Worm (Caenorhabditis elegans) whole organism, L2 larva: ENCODE data around the gene str-181.

Source experiments
- C34F6.9 ChIP-seq: fragments of 150-350 bp; optimal IDR thresholded peaks from 2 replicates; lab custom pipeline; 2014; ENCODE audit warnings: missing biosample characterization, missing genetic modification characterization
- F13H6.1 ChIP-seq: sonication (generic microtip); optimal IDR thresholded peaks from 2 replicates; lab custom pipeline; 2016; ENCODE audit warnings: missing genetic modification characterization, missing compliant biosample characterization
- R02D3.7 ChIP-seq: fragments of 150-350 bp; optimal IDR thresholded peaks from 2 replicates; lab custom pipeline; 2014; ENCODE audit warnings: missing biosample characterization, missing genetic modification characterization
- Y55F3AM.14 ChIP-seq: fragments of 200-800 bp; sonication (Bioruptor generic); optimal IDR thresholded peaks from 2 replicates; lab custom pipeline; 2018; ENCODE audit warnings: mild to moderate bottlenecking, missing genetic modification characterization, missing compliant biosample characterization
- ZK546.5 ChIP-seq: sonication (generic microtip); optimal IDR thresholded peaks from 2 replicates; lab custom pipeline; 2017; ENCODE audit warnings: missing biosample characterization, missing genetic modification characterization
- aly-2 ChIP-seq: fragments of 150-350 bp; optimal IDR thresholded peaks from 2 replicates; lab custom pipeline; 2014; ENCODE audit warnings: missing biosample characterization, missing genetic modification characterization
- ama-1 ChIP-seq: fragments of 150-350 bp; optimal IDR thresholded peaks from 2 replicates; lab custom pipeline; 2018; ENCODE audit warnings: inconsistent platforms
- blmp-1 ChIP-seq: sonication (generic microtip); optimal IDR thresholded peaks from 2 replicates; lab custom pipeline; 2017; ENCODE audit warnings: missing genetic modification characterization, mild to moderate bottlenecking, missing compliant biosample characterization, antibody characterized with exemption, moderate library complexity; ENCODE audit not compliant: insufficient read depth
- ceh-16 ChIP-seq: fragments of 150-350 bp; optimal IDR thresholded peaks from 2 replicates; lab custom pipeline; 2014; ENCODE audit warnings: missing biosample characterization, missing genetic modification characterization
- ceh-82 ChIP-seq: fragments of 150-350 bp; optimal IDR thresholded peaks from 2 replicates; lab custom pipeline; 2014; ENCODE audit warnings: missing biosample characterization, missing genetic modification characterization
- dmd-4 ChIP-seq: sonication (generic microtip); optimal IDR thresholded peaks from 2 replicates; lab custom pipeline; 2017; ENCODE audit warnings: missing biosample characterization, missing genetic modification characterization
- egl-27 ChIP-seq: sonication (generic microtip); optimal IDR thresholded peaks from 3 replicates; lab custom pipeline; 2017; ENCODE audit warnings: missing biosample characterization, missing genetic modification reagents, missing genetic modification characterization
- elt-3 ChIP-seq: sonication (generic microtip); optimal IDR thresholded peaks from 2 replicates; lab custom pipeline; 2017; ENCODE audit warnings: missing biosample characterization, missing genetic modification characterization
- gmeb-1 ChIP-seq: fragments of 150-350 bp; optimal IDR thresholded peaks from 2 replicates; lab custom pipeline; 2014; ENCODE audit warnings: missing biosample characterization, missing genetic modification characterization
- lin-11 ChIP-seq: fragments of 150-350 bp; sonication (generic microtip); optimal IDR thresholded peaks from 2 replicates; lab custom pipeline; 2014; ENCODE audit warnings: missing biosample characterization, missing genetic modification characterization, inconsistent platforms, mixed read lengths
- lin-13 ChIP-seq: fragments of 150-350 bp; optimal IDR thresholded peaks from 2 replicates; lab custom pipeline; 2014; ENCODE audit warnings: missing biosample characterization, missing genetic modification reagents, missing genetic modification characterization
- lin-39 ChIP-seq: fragments of 150-350 bp; optimal IDR thresholded peaks from 2 replicates; lab custom pipeline; 2014; ENCODE audit warnings: missing biosample characterization, missing genetic modification reagents, missing genetic modification characterization
- lsy-2 ChIP-seq, 2 experiments: fragments of 150-350 bp in 1 of 2; sonication (generic microtip) in 1 of 2; optimal IDR thresholded peaks; 2 replicates each; lab custom pipeline; 2014 to 2017; ENCODE audit warnings: missing biosample characterization in 2 of 2, missing genetic modification characterization in 2 of 2
- mab-5 ChIP-seq: fragments of 150-350 bp; optimal IDR thresholded peaks from 2 replicates; lab custom pipeline; 2014; ENCODE audit warnings: missing biosample characterization, missing genetic modification characterization
- mbf-1 ChIP-seq: sonication (generic microtip); optimal IDR thresholded peaks from 2 replicates; lab custom pipeline; 2017; ENCODE audit warnings: missing biosample characterization, missing genetic modification characterization
- mdl-1 ChIP-seq, 2 experiments: fragments of 150-350 bp in 1 of 2; sonication (generic microtip) in 1 of 2; optimal IDR thresholded peaks; 2 replicates each; lab custom pipeline; 2017; ENCODE audit warnings: missing biosample characterization in 2 of 2, missing genetic modification characterization in 2 of 2
- nhr-11 ChIP-seq: fragments of 150-350 bp; optimal IDR thresholded peaks from 2 replicates; lab custom pipeline; 2014; ENCODE audit warnings: missing biosample characterization, missing genetic modification characterization
- nhr-12 ChIP-seq: fragments of 150-350 bp; optimal IDR thresholded peaks from 2 replicates; lab custom pipeline; 2014; ENCODE audit warnings: missing biosample characterization, missing genetic modification characterization
- nhr-21 ChIP-seq: fragments of 150-350 bp; optimal IDR thresholded peaks from 2 replicates; lab custom pipeline; 2014; ENCODE audit warnings: missing biosample characterization, missing genetic modification characterization
- nhr-23 ChIP-seq: fragments of 150-350 bp; optimal IDR thresholded peaks from 2 replicates; lab custom pipeline; 2014; ENCODE audit warnings: missing biosample characterization, missing genetic modification reagents, missing genetic modification characterization
- nhr-237 ChIP-seq: fragments of 150-350 bp; optimal IDR thresholded peaks from 2 replicates; lab custom pipeline; 2014; ENCODE audit warnings: missing biosample characterization, missing genetic modification characterization
- nhr-25 ChIP-seq: fragments of 150-350 bp; sonication (generic microtip); optimal IDR thresholded peaks from 3 replicates; lab custom pipeline; 2014; ENCODE audit warnings: missing biosample characterization, missing genetic modification characterization
- nhr-6 ChIP-seq: fragments of 150-350 bp; optimal IDR thresholded peaks from 2 replicates; lab custom pipeline; 2014; ENCODE audit warnings: missing biosample characterization, missing genetic modification characterization
- sem-4 ChIP-seq: fragments of 150-350 bp; optimal IDR thresholded peaks from 2 replicates; lab custom pipeline; 2014; ENCODE audit warnings: missing biosample characterization, missing genetic modification reagents, missing genetic modification characterization
- skn-1 ChIP-seq: sonication (generic microtip); optimal IDR thresholded peaks from 2 replicates; lab custom pipeline; 2017; ENCODE audit warnings: missing biosample characterization, missing genetic modification characterization
- sma-3 ChIP-seq: sonication (generic microtip); optimal IDR thresholded peaks from 2 replicates; lab custom pipeline; 2016; ENCODE audit warnings: missing genetic modification reagents, missing genetic modification characterization, missing compliant biosample characterization
- unc-39 ChIP-seq: fragments of 150-350 bp; optimal IDR thresholded peaks from 2 replicates; lab custom pipeline; 2014; ENCODE audit warnings: missing biosample characterization, missing genetic modification characterization
- unc-55 ChIP-seq: fragments of 150-350 bp; sonication (generic microtip); optimal IDR thresholded peaks from 3 replicates; lab custom pipeline; 2014; ENCODE audit warnings: missing biosample characterization, missing genetic modification reagents, missing genetic modification characterization
- unc-62 ChIP-seq: fragments of 150-350 bp; optimal IDR thresholded peaks from 2 replicates; lab custom pipeline; 2014; ENCODE audit warnings: missing biosample characterization, missing genetic modification reagents, missing genetic modification characterization
- zag-1 ChIP-seq: fragments of 150-350 bp; optimal IDR thresholded peaks from 2 replicates; lab custom pipeline; 2014; ENCODE audit warnings: missing biosample characterization, missing genetic modification characterization
- ztf-1 ChIP-seq: fragments of 200-800 bp; sonication (Bioruptor generic); conservative IDR thresholded peaks from 2 replicates; pipeline ENCODE4 v1.3.6; 2022; ENCODE audit warnings: missing genetic modification characterization, missing compliant biosample characterization
- ztf-11 ChIP-seq: sonication (generic microtip); optimal IDR thresholded peaks from 2 replicates; lab custom pipeline; 2017; ENCODE audit warnings: missing biosample characterization, missing genetic modification characterization

str-181 gene

DNA sequence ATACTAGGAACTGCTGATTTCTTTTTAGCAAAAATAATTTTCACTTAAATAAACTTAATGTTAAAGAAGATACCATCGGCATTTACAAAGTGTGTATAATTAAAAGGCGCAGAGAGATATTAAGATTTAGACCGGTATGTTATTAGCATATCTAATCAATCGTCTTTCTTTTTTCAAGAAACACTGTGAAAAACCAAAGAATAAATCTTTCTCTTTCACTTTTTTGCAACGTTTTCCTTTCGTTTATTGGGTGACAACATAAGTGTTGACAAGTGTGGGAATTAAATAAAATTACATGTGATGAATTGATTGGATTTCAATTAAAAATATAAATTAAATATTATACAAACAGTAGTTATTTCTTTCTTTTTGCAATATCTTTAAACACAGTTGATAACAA is 33.9 kb upstream of the str-181 start, which contains the start of gene C15C8.8:
Gene C15C8.8 (minus strand): TSS at position 101 of the 400 bp plus-strand sequence.
- TF ChIP-seq nhr-11 (no peak), lin-39 (tag; lab: Kevin White, UChicago) (no peak), ztf-11 (tag; lab: Kevin White, UChicago) (no peak), ceh-16 (tag; lab: Kevin White, UChicago) (no peak), nhr-23 (no peak)
- TF ChIP-seq, all 48 proteins: peak for 0

DNA sequence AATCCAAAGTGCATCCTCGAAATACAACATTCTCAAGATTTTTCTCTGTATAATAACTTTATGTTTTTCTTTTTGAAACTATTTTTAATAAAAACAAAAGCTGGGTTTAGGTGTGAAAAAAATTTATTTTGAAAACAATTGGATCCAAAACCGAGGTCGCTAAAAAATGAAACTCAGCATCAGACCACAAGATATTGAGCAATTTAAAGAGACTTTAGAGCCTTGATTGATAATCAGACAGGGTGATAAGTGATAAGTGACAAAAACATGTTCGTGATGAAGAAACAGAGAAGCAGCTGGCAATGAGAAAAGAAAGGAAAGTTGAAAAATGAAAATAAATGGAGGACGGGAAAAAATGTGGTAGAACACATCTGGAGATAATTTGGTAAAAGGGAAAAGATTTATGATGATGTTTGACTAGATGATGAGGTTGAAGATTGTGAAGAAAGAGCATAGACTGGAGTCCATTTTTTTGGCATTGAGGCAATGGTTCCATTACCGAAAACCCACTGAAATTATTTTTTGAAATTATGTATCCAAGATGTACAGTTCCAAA is 33.1 kb upstream of the str-181 start, which contains the start of gene C15C8.6:
Gene C15C8.6 (minus strand): TSS at position 51 of the 556 bp plus-strand sequence.
- TF ChIP-seq nhr-25 (tag; lab: Kevin White, UChicago) (no peak), zag-1 (tag; lab: Kevin White, UChicago) (no peak), aly-2 (tag; lab: Kevin White, UChicago) (no peak), mdl-1 (tag; optimal IDR thresholded peaks at IDR 0.05; lab: Kevin White, UChicago) (no peak)
- TF ChIP-seq, all 48 proteins: peak for 0

DNA sequence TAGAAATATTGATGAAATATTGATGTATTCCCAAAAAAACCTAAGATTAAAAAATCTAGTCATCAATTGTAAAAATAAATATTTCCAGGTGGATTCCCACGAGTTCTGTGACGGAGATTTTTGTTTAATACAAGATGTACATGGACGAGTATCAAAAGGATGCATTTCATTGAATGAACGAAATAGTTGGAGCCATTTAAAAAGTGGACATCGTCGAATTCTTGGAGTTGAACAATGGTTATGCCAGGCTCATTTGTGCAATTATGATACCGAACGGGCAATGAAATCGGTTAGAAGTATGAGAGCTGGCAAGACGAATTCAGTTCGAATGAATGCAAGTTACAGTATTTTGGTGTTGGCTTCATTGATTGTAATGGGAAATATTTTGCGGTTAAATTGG is 31.0 kb upstream of the str-181 start:
- TF ChIP-seq blmp-1 (tag; lab: Kevin White, UChicago) = no peak
- TF ChIP-seq lsy-2 (tag; optimal IDR thresholded peaks at IDR 0.05; lab: Kevin White, UChicago) = no peak
- TF ChIP-seq nhr-23 = no peak
- no peak for TF ChIP-seq egl-27 (tag; lab: Kevin White, UChicago)
- no peak for TF ChIP-seq nhr-6 (tag; lab: Kevin White, UChicago)
- TF ChIP-seq R02D3.7 (tag; lab: Kevin White, UChicago) = no peak
- no peak for TF ChIP-seq ceh-16 (tag; lab: Kevin White, UChicago)
- TF ChIP-seq unc-39 (tag; lab: Kevin White, UChicago) = no peak

DNA sequence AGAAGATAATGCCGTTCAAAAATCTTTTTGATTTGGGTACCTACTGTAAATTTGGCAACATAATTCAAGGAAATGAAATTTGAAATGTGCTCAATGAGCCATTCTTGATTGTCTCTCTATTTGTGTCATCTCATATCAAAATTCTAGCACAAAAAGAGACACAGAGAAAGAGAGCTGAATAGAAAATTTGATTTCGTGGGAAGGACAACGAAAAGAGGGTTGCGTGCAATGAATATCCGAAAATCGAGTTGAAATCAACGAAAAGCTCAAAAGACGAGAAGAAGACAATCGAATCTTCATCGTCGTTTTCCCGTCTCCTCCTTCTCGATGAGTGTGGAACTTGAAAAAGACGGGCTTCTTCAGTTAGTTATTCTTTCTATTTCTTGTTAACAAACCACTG is 29.3 kb upstream of the str-181 start, which contains the start of gene C15C8.5:
Gene C15C8.5 (plus strand): TSS at position 152 of the 400 bp plus-strand sequence.
- TF ChIP-seq sma-3 (no peak), C34F6.9 (no peak), gmeb-1 (tag; lab: Kevin White, UChicago) (no peak), unc-55 (GFP tag; lab: Kevin White, UChicago) (no peak), ztf-1 (no peak), skn-1 (tag; lab: Kevin White, UChicago) (no peak), ztf-11 (tag; lab: Kevin White, UChicago) (no peak), R02D3.7 (tag; lab: Kevin White, UChicago) (no peak), nhr-12 (tag; lab: Kevin White, UChicago) (no peak), lin-11 (tag; lab: Kevin White, UChicago) (no peak), ama-1 (lab: Kevin White, UChicago) (no peak), egl-27 (tag; lab: Kevin White, UChicago) (no peak), mab-5 (no peak), aly-2 (tag; lab: Kevin White, UChicago) (no peak), nhr-237 (no peak), ZK546.5 (tag; lab: Kevin White, UChicago) (no peak), nhr-11 (no peak), Y55F3AM.14 (GFP tag; lab: Kevin White, UChicago) (no peak), mbf-1 (no peak), nhr-21 (tag; lab: Kevin White, UChicago) (no peak)

DNA sequence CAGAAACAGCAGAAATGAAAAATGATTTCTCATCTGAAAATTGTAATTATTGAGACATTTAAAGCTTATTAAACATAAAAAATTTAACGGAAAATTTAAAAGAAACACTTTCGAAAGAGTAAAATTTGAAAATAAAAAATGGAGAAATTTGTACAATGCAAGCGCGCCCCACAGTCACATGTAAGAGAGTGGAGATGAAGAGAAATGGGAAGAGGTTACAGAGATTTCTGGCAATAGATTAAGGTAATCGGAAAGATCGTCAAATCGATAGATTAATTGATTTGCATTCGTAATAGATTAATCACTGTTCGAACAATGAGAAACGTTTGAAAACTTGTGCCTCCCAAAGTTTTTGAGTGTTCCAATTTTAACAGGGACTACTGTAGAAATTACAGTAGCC is 28.9 kb upstream of the str-181 start, which contains the start of gene C15C8.4:
Gene C15C8.4 (minus strand): TSS at position 33 of the 400 bp plus-strand sequence.
- TF ChIP-seq unc-39 (tag; lab: Kevin White, UChicago) (no peak), gmeb-1 (tag; lab: Kevin White, UChicago) (no peak), nhr-12 (tag; lab: Kevin White, UChicago) (no peak), lin-11 (tag; lab: Kevin White, UChicago) (no peak), lin-13 (GFP tag; lab: Kevin White, UChicago) (no peak), F13H6.1 (tag; lab: Kevin White, UChicago) (no peak), sem-4 (tag; lab: Kevin White, UChicago) (no peak), sma-3 (no peak), lsy-2 (tag; optimal IDR thresholded peaks at IDR 0.05; lab: Kevin White, UChicago) (no peak), mdl-1 (tag; optimal IDR thresholded peaks at IDR 0.05; lab: Kevin White, UChicago) (no peak), unc-62 (GFP tag; lab: Kevin White, UChicago) (no peak), elt-3 (tag; lab: Kevin White, UChicago) (no peak), ztf-11 (tag; lab: Kevin White, UChicago) (no peak), egl-27 (tag; lab: Kevin White, UChicago) (no peak), R02D3.7 (tag; lab: Kevin White, UChicago) (no peak), dmd-4 (no peak), ceh-82 (tag; lab: Kevin White, UChicago) (no peak), nhr-6 (tag; lab: Kevin White, UChicago) (no peak), lin-39 (tag; lab: Kevin White, UChicago) (no peak)
